Worm (Caenorhabditis elegans) whole organism, L4 larva: ENCODE results near the gene cutl-21.

ENCODE experiments used
- D1046.2 ChIP-seq: fragments of 200-800 bp; sonication (Bioruptor generic); IDR thresholded peaks from 2 replicates; pipeline ENCODE4 v1.3.6; 2022; ENCODE audit warnings: missing genetic modification characterization, missing compliant biosample characterization
- R02D3.7 ChIP-seq: fragments of 150-350 bp; sonication (generic microtip); optimal IDR thresholded peaks from 3 replicates; lab custom pipeline; 2014; ENCODE audit warnings: missing biosample characterization, missing genetic modification characterization
- T26A8.4 ChIP-seq: fragments of 200-800 bp; sonication (Bioruptor generic); IDR thresholded peaks from 2 replicates; pipeline ENCODE4 v1.3.6; 2022; ENCODE audit warnings: missing genetic modification characterization, missing compliant biosample characterization
- Y5F2A.4 ChIP-seq: fragments of 200-800 bp; sonication (Bioruptor generic); optimal IDR thresholded peaks from 2 replicates; lab custom pipeline; 2018; ENCODE audit warnings: mild to moderate bottlenecking, missing genetic modification characterization, missing compliant biosample characterization
- ZK337.2 ChIP-seq: fragments of 200-800 bp; sonication (Bioruptor generic); IDR thresholded peaks from 2 replicates; pipeline ENCODE4 v1.3.6; 2022; ENCODE audit warnings: missing genetic modification reagents, missing genetic modification characterization, missing compliant biosample characterization
- aha-1 ChIP-seq: fragments of 150-350 bp; peaks from one replicate; lab custom pipeline; 2014; ENCODE audit warnings: missing biosample characterization, missing genetic modification characterization
- aly-2 ChIP-seq: sonication (generic microtip); optimal IDR thresholded peaks from 2 replicates; lab custom pipeline; 2018; ENCODE audit warnings: missing biosample characterization, missing genetic modification characterization
- attf-4 ChIP-seq: sonication (generic microtip); optimal IDR thresholded peaks from 3 replicates; lab custom pipeline; 2017; ENCODE audit warnings: missing biosample characterization, missing genetic modification characterization
- ceh-20 ChIP-seq: fragments of 200-800 bp; sonication (Bioruptor generic); IDR thresholded peaks from 2 replicates; pipeline ENCODE4 v1.3.6; 2022; ENCODE audit warnings: missing genetic modification reagents, missing genetic modification characterization, missing compliant biosample characterization
- cey-2 ChIP-seq: sonication (generic microtip); optimal IDR thresholded peaks from 3 replicates; lab custom pipeline; 2017; ENCODE audit warnings: missing genetic modification characterization, mild to moderate bottlenecking, missing compliant biosample characterization, antibody characterized with exemption, borderline replicate concordance; ENCODE audit not compliant: insufficient read depth
- dmd-6 ChIP-seq: fragments of 200-800 bp; sonication (Bioruptor generic); IDR thresholded peaks from 2 replicates; pipeline ENCODE4 v1.3.6; 2022; ENCODE audit warnings: missing genetic modification reagents, missing genetic modification characterization, missing compliant biosample characterization
- dmd-9 ChIP-seq: fragments of 200-800 bp; sonication (Bioruptor generic); IDR thresholded peaks from 2 replicates; pipeline ENCODE4 v1.3.6; 2022; ENCODE audit warnings: missing genetic modification reagents, missing genetic modification characterization, missing compliant biosample characterization
- duxl-1 ChIP-seq: sonication (generic microtip); optimal IDR thresholded peaks from 2 replicates; lab custom pipeline; 2016; ENCODE audit warnings: mild to moderate bottlenecking, missing genetic modification characterization, moderate library complexity, missing compliant biosample characterization; ENCODE audit not compliant: poor library complexity
- egl-27 ChIP-seq: sonication (generic microtip); optimal IDR thresholded peaks from 3 replicates; lab custom pipeline; 2017; ENCODE audit warnings: missing biosample characterization, missing genetic modification reagents, missing genetic modification characterization
- gei-8 ChIP-seq: fragments of 200-800 bp; sonication (Bioruptor generic); optimal IDR thresholded peaks from 2 replicates; lab custom pipeline; 2018; ENCODE audit warnings: mild to moderate bottlenecking, missing genetic modification characterization, missing compliant biosample characterization
- hif-1 ChIP-seq, 2 experiments: sonication (generic microtip); optimal IDR thresholded peaks; 2 replicates each; lab custom pipeline; 2016 to 2017; ENCODE audit warnings: missing compliant biosample characterization in 2 of 2, missing genetic modification characterization in 2 of 2, missing genetic modification reagents in 2 of 2, missing genotype in 2 of 2, mild to moderate bottlenecking in 1 of 2
- hlh-11 ChIP-seq: fragments of 200-800 bp; sonication (Bioruptor generic); optimal IDR thresholded peaks from 2 replicates; lab custom pipeline; 2018; ENCODE audit warnings: mild to moderate bottlenecking, missing genetic modification characterization, missing compliant biosample characterization
- hlh-30 ChIP-seq: sonication (generic microtip); optimal IDR thresholded peaks from 2 replicates; lab custom pipeline; 2017; ENCODE audit warnings: antibody characterized with exemption, mild to moderate bottlenecking, missing genetic modification characterization, missing compliant biosample characterization; ENCODE audit not compliant: insufficient read depth
- hmg-1.1 ChIP-seq: fragments of 200-800 bp; sonication (Bioruptor generic); IDR thresholded peaks from 2 replicates; pipeline ENCODE4 v1.3.6; 2022; ENCODE audit warnings: missing genetic modification reagents, missing genetic modification characterization, missing compliant biosample characterization
- lin-29 ChIP-seq: fragments of 200-800 bp; sonication (Bioruptor generic); IDR thresholded peaks from 2 replicates; pipeline ENCODE4 v1.3.6; 2022; ENCODE audit warnings: missing genetic modification reagents, missing genetic modification characterization, missing compliant biosample characterization
- madf-9 ChIP-seq: fragments of 200-800 bp; sonication (Bioruptor generic); conservative IDR thresholded peaks from 2 replicates; pipeline ENCODE4 v1.3.6; 2022; ENCODE audit warnings: missing genetic modification reagents, missing genetic modification characterization, missing compliant biosample characterization
- mdt-29 ChIP-seq: fragments of 200-800 bp; sonication (Bioruptor generic); IDR thresholded peaks from 2 replicates; pipeline ENCODE4 v1.3.6; 2022; ENCODE audit warnings: missing genetic modification reagents, missing genetic modification characterization, missing compliant biosample characterization
- mxl-3 ChIP-seq: fragments of 200-800 bp; sonication (Bioruptor generic); optimal IDR thresholded peaks from 2 replicates; lab custom pipeline; 2018; ENCODE audit warnings: mild to moderate bottlenecking, missing genetic modification characterization, missing compliant biosample characterization
- nhr-10 ChIP-seq: fragments of 150-350 bp; optimal IDR thresholded peaks from 2 replicates; lab custom pipeline; 2014; ENCODE audit warnings: missing biosample characterization, missing genetic modification characterization
- nhr-41 ChIP-seq: fragments of 200-800 bp; sonication (Bioruptor generic); IDR thresholded peaks from 2 replicates; pipeline ENCODE4 v1.3.6; 2022; ENCODE audit warnings: missing genetic modification reagents, missing genetic modification characterization, missing compliant biosample characterization
- nhr-48 ChIP-seq: sonication (generic microtip); optimal IDR thresholded peaks from 2 replicates; lab custom pipeline; 2016; ENCODE audit warnings: mild to moderate bottlenecking, missing genetic modification characterization, missing compliant biosample characterization
- saeg-2 ChIP-seq: fragments of 200-800 bp; sonication (Bioruptor generic); IDR thresholded peaks from 2 replicates; pipeline ENCODE4 v1.3.6; 2022; ENCODE audit warnings: missing genetic modification reagents, missing genetic modification characterization, missing compliant biosample characterization
- sdz-12 ChIP-seq: fragments of 200-800 bp; sonication (Bioruptor generic); optimal IDR thresholded peaks from 2 replicates; lab custom pipeline; 2018; ENCODE audit warnings: mild to moderate bottlenecking, missing genetic modification characterization, missing compliant biosample characterization
- snpc-1.2 ChIP-seq: fragments of 200-800 bp; sonication (Bioruptor generic); IDR thresholded peaks from 2 replicates; pipeline ENCODE4 v1.3.6; 2022; ENCODE audit warnings: missing genetic modification reagents, missing genetic modification characterization, missing compliant biosample characterization
- snpc-4 ChIP-seq: fragments of 150-350 bp; optimal IDR thresholded peaks from 2 replicates; lab custom pipeline; 2014; ENCODE audit warnings: missing biosample characterization, missing genetic modification characterization
- spr-3 ChIP-seq: fragments of 200-800 bp; sonication (Bioruptor generic); optimal IDR thresholded peaks from 2 replicates; lab custom pipeline; 2018; ENCODE audit warnings: mild to moderate bottlenecking, missing genetic modification characterization, missing compliant biosample characterization
- unc-39 ChIP-seq: sonication (generic microtip); optimal IDR thresholded peaks from 2 replicates; lab custom pipeline; 2017; ENCODE audit warnings: missing biosample characterization, missing genetic modification characterization
- unc-62 ChIP-seq, 3 experiments: fragments of 150-350 bp in 1 of 3; sonication (generic microtip); optimal IDR thresholded peaks in 2 of 3; peaks in 1 of 3; 1 replicate in 1 of 3; 2 replicates in 2 of 3; lab custom pipeline; 2014 to 2017; ENCODE audit warnings: missing biosample characterization in 3 of 3, missing genetic modification characterization in 3 of 3, missing genetic modification reagents in 3 of 3, missing genotype in 1 of 3
- zag-1 ChIP-seq: fragments of 150-350 bp; optimal IDR thresholded peaks from 2 replicates; lab custom pipeline; 2014; ENCODE audit warnings: missing biosample characterization, missing genetic modification characterization
- zfp-3 ChIP-seq: fragments of 200-800 bp; sonication (Bioruptor generic); conservative IDR thresholded peaks from 2 replicates; pipeline ENCODE4 v1.3.6; 2022; ENCODE audit warnings: missing genetic modification reagents, missing genetic modification characterization, missing compliant biosample characterization
- zip-11 ChIP-seq: fragments of 200-800 bp; sonication (Bioruptor generic); IDR thresholded peaks from 2 replicates; pipeline ENCODE4 v1.3.6; 2022; ENCODE audit warnings: missing genetic modification characterization, missing compliant biosample characterization
- ztf-11 ChIP-seq: fragments of 150-350 bp; optimal IDR thresholded peaks from 2 replicates; lab custom pipeline; 2014; ENCODE audit warnings: missing biosample characterization, missing genetic modification characterization

The cutl-21 gene

ce11 chrX:992650-993403 is 11.3 kb upstream of the cutl-21 start (continued):
- TF ChIP-seq dmd-6 (GFP tag; lab: Robert Waterston, UW) (no peak; the same call in 1 of the 2 replicates), sdz-12 (GFP tag; lab: Kevin White, UChicago) (no peak), ztf-11 (no peak), aly-2 (tag; lab: Kevin White, UChicago) (no peak), zag-1 (tag; lab: Kevin White, UChicago) (no peak), hif-1 (tag; optimal IDR thresholded peaks at IDR 0.05; lab: Kevin White, UChicago) (peak in 1 of 2 experiments; percentile 34), lin-29 (no peak), ceh-20 (GFP tag; lab: Robert Waterston, UW) (peak; percentile 18; the same call in 1 of the 2 replicates)

DNA sequence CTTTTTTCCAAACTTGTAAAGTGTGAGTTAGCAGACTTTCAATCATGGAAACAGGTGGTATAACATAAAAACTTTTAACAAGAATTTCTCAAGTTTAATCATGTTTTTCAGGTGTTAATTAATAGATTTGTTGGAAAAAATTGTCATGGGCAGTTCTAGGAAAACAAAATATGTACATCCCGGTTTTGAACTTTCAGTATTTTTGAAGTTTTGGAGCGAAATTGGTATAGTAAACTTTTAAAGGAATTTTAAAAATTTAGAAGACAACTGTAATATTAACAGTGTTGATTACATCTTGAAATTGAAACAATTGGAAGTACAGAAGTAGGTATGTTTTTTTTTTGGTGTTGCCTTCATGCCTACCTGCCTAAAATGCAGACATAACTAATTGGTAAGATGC is 9.5 kb upstream of the cutl-21 start:
- TF ChIP-seq unc-62 (GFP tag; optimal IDR thresholded peaks at IDR 0.05 in 1 of 2; lab: Kevin White, UChicago), result peak in 1 of 2 experiments; percentile 23
- TF ChIP-seq unc-62 (tag; optimal IDR thresholded peaks at IDR 0.05; lab: Kevin White, UChicago), result no peak
- TF ChIP-seq aha-1 (tag; lab: Kevin White, UChicago), result peak; percentile 77
- no peak for TF ChIP-seq ztf-11
- no peak for TF ChIP-seq duxl-1 (tag; lab: Kevin White, UChicago)
- no peak for TF ChIP-seq nhr-41 (GFP tag; lab: Robert Waterston, UW)
- TF ChIP-seq spr-3, result no peak
- no peak for TF ChIP-seq Y5F2A.4 (GFP tag; lab: Kevin White, UChicago)

DNA sequence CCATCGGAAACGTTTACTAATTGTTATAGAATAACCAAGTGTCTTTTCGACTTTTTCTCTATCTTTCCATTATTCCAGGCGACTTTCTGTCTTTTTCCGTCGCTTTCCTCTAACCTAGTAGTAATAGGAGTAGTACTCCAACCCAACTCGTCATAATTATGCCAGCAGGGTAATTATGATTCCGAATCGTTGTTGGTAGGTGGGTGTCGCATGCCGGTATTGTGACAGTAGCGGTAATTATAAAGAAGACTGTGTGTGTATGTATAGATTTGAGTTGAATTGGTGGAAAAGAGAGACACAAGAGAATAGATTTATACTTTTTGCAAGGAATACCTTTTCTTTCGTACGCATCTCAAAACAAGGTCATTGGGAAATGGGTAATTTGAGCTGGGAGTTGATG is 889 bp downstream of the cutl-21 start:
- no peak for TF ChIP-seq T26A8.4 (GFP tag; lab: Robert Waterston, UW)
- peak in 1 of 2 experiments; percentile 66 for TF ChIP-seq unc-62 (GFP tag; optimal IDR thresholded peaks at IDR 0.05 in 1 of 2; lab: Kevin White, UChicago)
- TF ChIP-seq unc-62 (tag; optimal IDR thresholded peaks at IDR 0.05; lab: Kevin White, UChicago), result no peak

DNA sequence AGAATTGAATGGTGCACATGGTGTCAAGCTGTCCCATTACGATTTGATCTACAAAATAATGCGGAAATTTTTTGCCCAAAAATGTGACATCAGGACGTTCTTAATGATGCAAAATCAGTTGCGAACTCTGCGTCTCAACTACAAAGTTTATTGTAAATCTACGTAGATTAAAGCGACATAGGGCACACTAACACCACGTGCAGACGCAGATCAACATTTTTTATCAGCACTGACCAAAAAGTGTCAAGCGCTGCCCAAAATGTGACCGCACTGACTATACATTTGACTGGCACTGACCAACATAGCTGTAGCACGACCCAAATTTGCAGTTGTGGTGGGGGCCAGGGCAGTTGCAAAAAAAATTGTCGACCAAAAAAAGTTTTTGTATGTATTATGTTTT is 5.4 kb downstream of the cutl-21 start:
- TF ChIP-seq hlh-30 (tag; lab: Kevin White, UChicago) (peak; percentile 59), sdz-12 (GFP tag; lab: Kevin White, UChicago) (no peak), unc-62 (GFP tag; optimal IDR thresholded peaks at IDR 0.05 in 1 of 2; lab: Kevin White, UChicago) (peak in 1 of 2 experiments; percentile 72), unc-62 (tag; optimal IDR thresholded peaks at IDR 0.05; lab: Kevin White, UChicago) (no peak), zip-11 (no peak), zfp-3 (no peak), dmd-9 (no peak), gei-8 (GFP tag; lab: Kevin White, UChicago) (no peak), hlh-11 (peak; percentile 45), unc-39 (tag; lab: Kevin White, UChicago) (no peak), dmd-6 (GFP tag; lab: Robert Waterston, UW) (peak; percentile 65), nhr-48 (tag; lab: Kevin White, UChicago) (peak; percentile 3)

DNA sequence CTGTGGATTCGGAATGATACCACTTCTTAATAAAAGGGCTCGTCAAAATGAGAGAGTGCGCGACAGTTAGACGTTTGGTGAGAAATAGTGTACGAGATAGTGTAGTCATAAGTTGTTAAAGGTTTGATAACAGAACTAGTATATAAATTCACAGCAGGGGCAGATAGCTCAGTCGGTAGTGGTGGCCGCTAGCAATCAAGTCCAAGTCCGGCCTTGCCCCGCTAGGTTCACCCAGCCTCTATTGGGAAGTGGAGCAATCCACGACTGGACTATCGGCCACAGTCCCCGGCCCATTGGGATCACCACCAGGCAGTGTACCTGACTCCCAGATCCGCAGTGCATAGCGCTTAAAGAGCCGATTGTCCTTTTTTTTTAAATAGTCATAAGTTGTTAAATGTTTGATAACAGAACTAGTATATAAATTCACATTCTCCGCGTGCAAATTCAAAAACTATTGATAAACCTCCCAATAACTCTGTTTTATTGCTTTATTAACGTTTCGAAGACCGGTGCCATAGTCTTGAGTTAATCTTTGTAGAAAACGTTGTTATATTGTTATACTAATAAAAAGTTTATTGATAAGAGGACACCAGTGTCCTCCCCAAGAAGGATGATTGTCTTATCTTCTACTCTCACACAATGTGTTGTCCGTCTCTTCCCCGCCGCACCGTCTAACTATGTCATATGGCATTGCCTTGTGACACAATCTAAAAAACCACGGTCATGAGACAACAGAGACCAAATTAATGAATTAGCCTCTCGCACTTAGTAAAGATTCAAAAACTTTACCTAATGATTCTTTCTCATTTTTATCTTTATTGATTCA is 6.7 kb downstream of the cutl-21 start:
- TF ChIP-seq Y5F2A.4 (GFP tag; lab: Kevin White, UChicago) (no peak), cey-2 (tag; lab: Kevin White, UChicago) (no peak), nhr-10 (tag; lab: Kevin White, UChicago) (peak; percentile 78), attf-4 (no peak), mxl-3 (GFP tag; lab: Kevin White, UChicago) (peak; percentile 15), R02D3.7 (tag; lab: Kevin White, UChicago) (no peak), zip-11 (no peak), mdt-29 (GFP tag; lab: Robert Waterston, UW) (peak; percentile 42; the same call in 1 of the 2 replicates), madf-9 (peak; percentile 40; the same call in 1 of the 2 replicates), saeg-2 (GFP tag; lab: Robert Waterston, UW) (0 out of 2 replicates have a peak, but pooled peaks have one; percentile 38), unc-62 (GFP tag; optimal IDR thresholded peaks at IDR 0.05 in 1 of 2; lab: Kevin White, UChicago) (peak in 1 of 2 experiments; percentile 31), unc-62 (tag; optimal IDR thresholded peaks at IDR 0.05; lab: Kevin White, UChicago) (no peak), egl-27 (no peak), unc-39 (tag; lab: Kevin White, UChicago) (no peak), D1046.2 (GFP tag; lab: Robert Waterston, UW) (0 out of 2 replicates have a peak, but pooled peaks have one; percentile 40), snpc-1.2 (peak; percentile 55), snpc-4 (tag; lab: Kevin White, UChicago) (no peak), hmg-1.1 (GFP tag; lab: Robert Waterston, UW) (peak; percentile 43; the same call in 1 of the 2 replicates), ZK337.2 (0 out of 2 replicates have a peak, but pooled peaks have one; percentile 11)
